Comparison of ENCODE assay signal across 1 fruit fly cellular context in the genomic region with DNA sequence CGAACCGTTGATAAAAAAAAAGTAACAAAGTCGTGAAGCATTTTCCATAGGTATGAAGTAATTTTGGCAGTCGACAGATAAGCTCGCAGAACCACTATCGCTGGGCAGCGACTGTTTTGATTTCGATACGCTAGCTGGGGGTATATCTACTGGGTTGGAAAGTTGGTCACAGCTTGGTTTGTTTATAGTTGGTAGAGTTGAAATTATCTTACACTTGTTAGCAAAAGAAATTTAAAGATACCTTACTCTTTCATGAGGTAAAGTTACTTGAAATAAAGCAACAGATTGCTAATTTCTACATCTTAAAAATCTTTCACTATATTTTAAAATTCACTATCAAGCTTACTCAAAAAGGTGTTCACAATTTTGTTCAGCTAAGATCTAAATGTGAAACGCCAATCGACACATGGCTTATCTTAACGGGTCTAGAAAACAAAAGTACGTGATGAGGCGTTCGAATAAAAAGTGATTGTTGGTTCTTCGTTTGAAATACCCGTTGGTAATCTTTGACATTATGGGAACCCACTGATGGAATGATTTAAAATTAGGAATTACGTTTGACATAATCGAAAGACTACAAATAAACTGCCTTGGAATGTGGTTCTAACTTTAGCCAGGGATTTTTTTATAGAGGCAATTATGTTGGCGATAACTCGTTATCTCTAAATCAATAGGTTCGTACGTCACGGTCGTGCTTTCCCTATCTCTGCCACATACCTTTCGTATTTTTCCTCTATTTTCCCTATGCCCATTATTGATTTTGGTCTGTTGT.
TF ChIP-seq lines count a peak whose summit lies in the region.

No protein-coding gene starts in this region.

TF ChIP-seq in whole organism, embryonic, 481 proteins besides CTCF, POLR2A, EP300 and RAD21 (continued from another document and continues in another):
- TF ChIP-seq CG11695 (GFP tag; IDR thresholded peaks at IDR 0.05; lab: Robert Waterston, UW) (no peak), ATbp (GFP tag; optimal IDR thresholded peaks at IDR 0.05; lab: Kevin White, UChicago) (no peak), dysf (GFP tag; IDR thresholded peaks at IDR 0.05; lab: Robert Waterston, UW) (peak; percentile 34; the same call in 2 of the 3 replicates), CG18619 (GFP tag; optimal IDR thresholded peaks at IDR 0.05; lab: Kevin White, UChicago) (no peak), exex (tag; optimal IDR thresholded peaks at IDR 0.05; lab: Kevin White, UChicago) (peak; percentile 91), YL-1 (GFP tag; optimal IDR thresholded peaks at IDR 0.05; lab: Kevin White, UChicago) (no peak), CG12769 (tag; optimal IDR thresholded peaks at IDR 0.05; lab: Kevin White, UChicago) (peak; percentile 10), Ssrp (tag; optimal IDR thresholded peaks at IDR 0.05; lab: Kevin White, UChicago) (no peak), Hr78 (GFP tag; optimal IDR thresholded peaks at IDR 0.05; lab: Kevin White, UChicago) (peak in 1 of 2 experiments; percentile 21), dmrt11E (tag; optimal IDR thresholded peaks at IDR 0.05; lab: Kevin White, UChicago) (no peak), Hmx (GFP tag; optimal IDR thresholded peaks at IDR 0.05; lab: Kevin White, UChicago) (no peak), CG16863 (GFP tag; optimal IDR thresholded peaks at IDR 0.05; lab: Kevin White, UChicago) (no peak), Dip3 (GFP tag; optimal IDR thresholded peaks at IDR 0.05; lab: Kevin White, UChicago) (no peak), CG18599 (GFP tag; optimal IDR thresholded peaks at IDR 0.05; lab: Kevin White, UChicago) (peak; percentile 43), hb (GFP tag; IDR thresholded peaks at IDR 0.05; lab: Robert Waterston, UW; ENCODE audit: partially characterized antibody) (no peak), eyg (GFP tag; optimal IDR thresholded peaks at IDR 0.05; lab: Kevin White, UChicago) (no peak), CG6175 (GFP tag; IDR thresholded peaks at IDR 0.05; lab: Robert Waterston, UW) (no peak), CG10274 (GFP tag; optimal IDR thresholded peaks at IDR 0.05; lab: Kevin White, UChicago) (no peak), stwl (tag; optimal IDR thresholded peaks at IDR 0.05; lab: Kevin White, UChicago) (no peak), sens-2 (GFP tag; IDR thresholded peaks at IDR 0.05; lab: Robert Waterston, UW) (peak; percentile 50; the same call in 1 of the 2 replicates), ERR (GFP tag; optimal IDR thresholded peaks at IDR 0.05; lab: Kevin White, UChicago) (no peak), sd (tag; optimal IDR thresholded peaks at IDR 0.05; lab: Kevin White, UChicago) (peak; percentile 95), Stat92E (GFP tag; optimal IDR thresholded peaks at IDR 0.05; lab: Kevin White, UChicago) (no peak), Xrp1 (GFP tag; IDR thresholded peaks at IDR 0.05; lab: Robert Waterston, UW) (no peak), Doc2 (GFP tag; IDR thresholded peaks at IDR 0.05; lab: Robert Waterston, UW) (no peak), mam (GFP tag; optimal IDR thresholded peaks at IDR 0.05; lab: Kevin White, UChicago) (peak; percentile 11), slbo (GFP tag; IDR thresholded peaks at IDR 0.05; lab: Robert Waterston, UW) (0 out of 2 replicates have a peak, but pooled peaks have one; percentile 26), CG7963 (GFP tag; IDR thresholded peaks at IDR 0.05; lab: Robert Waterston, UW; ENCODE audit: partially characterized antibody) (no peak), nerfin-1 (tag; optimal IDR thresholded peaks at IDR 0.05; lab: Kevin White, UChicago) (no peak), MTF-1 (GFP tag; optimal IDR thresholded peaks at IDR 0.05; lab: Kevin White, UChicago; ENCODE audit: borderline replicate concordance) (no peak), CG10979 (tag; optimal IDR thresholded peaks at IDR 0.05; lab: Kevin White, UChicago) (no peak), CG12391 (tag; optimal IDR thresholded peaks at IDR 0.05; lab: Kevin White, UChicago) (peak; percentile 14), CG14860 (GFP tag; IDR thresholded peaks at IDR 0.05; lab: Robert Waterston, UW; ENCODE audit: partially characterized antibody) (no peak), lilli (GFP tag; optimal IDR thresholded peaks at IDR 0.05; lab: Kevin White, UChicago) (peak; percentile 11), cad (GFP tag; optimal IDR thresholded peaks at IDR 0.05; lab: Kevin White, UChicago) (no peak), CG11093 (GFP tag; IDR thresholded peaks at IDR 0.05; lab: Robert Waterston, UW) (no peak), CG7786 (GFP tag; optimal IDR thresholded peaks at IDR 0.05; lab: Kevin White, UChicago) (peak; percentile 6), Med (GFP tag; lab: Kevin White, UChicago) (peak; percentile 82), CG12219 (GFP tag; optimal IDR thresholded peaks at IDR 0.05; lab: Kevin White, UChicago) (no peak), CG3838 (GFP tag; optimal IDR thresholded peaks at IDR 0.05; lab: Kevin White, UChicago) (no peak), Hr3 (GFP tag; optimal IDR thresholded peaks at IDR 0.05; lab: Kevin White, UChicago) (no peak), HHEX (GFP tag; optimal IDR thresholded peaks at IDR 0.05; lab: Kevin White, UChicago) (peak; percentile 31), pfk (GFP tag; optimal IDR thresholded peaks at IDR 0.05; lab: Kevin White, UChicago) (no peak), unc-4 (GFP tag; IDR thresholded peaks at IDR 0.05; lab: Robert Waterston, UW; ENCODE audit: partially characterized antibody) (no peak), CG10654 (GFP tag; optimal IDR thresholded peaks at IDR 0.05; lab: Kevin White, UChicago) (no peak), CG5953 (GFP tag; IDR thresholded peaks at IDR 0.05; lab: Robert Waterston, UW) (no peak), gro (GFP tag; optimal IDR thresholded peaks at IDR 0.05; lab: Kevin White, UChicago) (no peak), sqz (GFP tag; optimal IDR thresholded peaks at IDR 0.05; lab: Kevin White, UChicago) (no peak), row (GFP tag; IDR thresholded peaks at IDR 0.05; lab: Robert Waterston, UW) (peak; percentile 51), Pdp1 (GFP tag; optimal IDR thresholded peaks at IDR 0.05; lab: Kevin White, UChicago) (peak in 1 of 2 experiments; percentile 43), CG10267 (tag; optimal IDR thresholded peaks at IDR 0.05; lab: Kevin White, UChicago) (no peak), CG12104 (GFP tag; optimal IDR thresholded peaks at IDR 0.05; lab: Kevin White, UChicago) (no peak), CG9817 (tag; optimal IDR thresholded peaks at IDR 0.05; lab: Kevin White, UChicago) (peak; percentile 11), CG2120 (GFP tag; optimal IDR thresholded peaks at IDR 0.05; lab: Kevin White, UChicago) (no peak), shn (GFP tag; optimal IDR thresholded peaks at IDR 0.05; lab: Kevin White, UChicago) (peak; percentile 21), ase (GFP tag; IDR thresholded peaks at IDR 0.05; lab: Robert Waterston, UW) (no peak), CG13424 (tag; optimal IDR thresholded peaks at IDR 0.05; lab: Kevin White, UChicago) (peak; percentile 24), wdn (GFP tag; IDR thresholded peaks at IDR 0.05; lab: Robert Waterston, UW) (0 out of 2 replicates have a peak, but pooled peaks have one; percentile 9), CG9727 (GFP tag; optimal IDR thresholded peaks at IDR 0.05; lab: Kevin White, UChicago) (peak; percentile 0), CoRest (tag; optimal IDR thresholded peaks at IDR 0.05; lab: Kevin White, UChicago) (peak; percentile 12), CrebB (tag; optimal IDR thresholded peaks at IDR 0.05; lab: Kevin White, UChicago) (no peak), fd96Cb (tag; optimal IDR thresholded peaks at IDR 0.05; lab: Kevin White, UChicago) (no peak), grn (GFP tag; optimal IDR thresholded peaks at IDR 0.05; lab: Kevin White, UChicago) (peak; percentile 72), Sox100B (GFP tag; optimal IDR thresholded peaks at IDR 0.05; lab: Kevin White, UChicago) (peak; percentile 10), CG4404 (GFP tag; IDR thresholded peaks at IDR 0.05; lab: Robert Waterston, UW) (no peak), toy (GFP tag; IDR thresholded peaks at IDR 0.05; lab: Robert Waterston, UW) (no peak), Spps (tag; optimal IDR thresholded peaks at IDR 0.05; lab: Kevin White, UChicago) (no peak), vfl (GFP tag; optimal IDR thresholded peaks at IDR 0.05; lab: Kevin White, UChicago) (no peak), Ets65A (GFP tag; lab: Kevin White, UChicago) (no peak), CG15269 (tag; optimal IDR thresholded peaks at IDR 0.05; lab: Kevin White, UChicago) (no peak), CG14014 (GFP tag; IDR thresholded peaks at IDR 0.05; lab: Robert Waterston, UW) (0 out of 2 replicates have a peak, but pooled peaks have one; percentile 14), CG12299 (tag; optimal IDR thresholded peaks at IDR 0.05; lab: Kevin White, UChicago) (no peak), Hand (GFP tag; optimal IDR thresholded peaks at IDR 0.05; lab: Kevin White, UChicago) (peak; percentile 14), zen2 (GFP tag; IDR thresholded peaks at IDR 0.05; lab: Robert Waterston, UW; ENCODE audit: partially characterized antibody) (no peak), Ets97D (GFP tag; optimal IDR thresholded peaks at IDR 0.05; lab: Kevin White, UChicago) (no peak), CG4617 (GFP tag; optimal IDR thresholded peaks at IDR 0.05; lab: Kevin White, UChicago; ENCODE audit: borderline replicate concordance) (no peak), ems (GFP tag; optimal IDR thresholded peaks at IDR 0.05; lab: Kevin White, UChicago) (no peak), CG11723 (GFP tag; optimal IDR thresholded peaks at IDR 0.05; lab: Kevin White, UChicago) (no peak), CG3407 (GFP tag; optimal IDR thresholded peaks at IDR 0.05; lab: Kevin White, UChicago) (no peak), Meics (GFP tag; optimal IDR thresholded peaks at IDR 0.05; lab: Kevin White, UChicago) (peak; percentile 40), dati (GFP tag; IDR thresholded peaks at IDR 0.05; lab: Robert Waterston, UW) (no peak), Asciz (GFP tag; optimal IDR thresholded peaks at IDR 0.05; lab: Kevin White, UChicago) (no peak), CG8089 (GFP tag; optimal IDR thresholded peaks at IDR 0.05; lab: Kevin White, UChicago) (no peak), CG2129 (GFP tag; IDR thresholded peaks at IDR 0.05; lab: Robert Waterston, UW; ENCODE audit: partially characterized antibody) (no peak), gsb-n (tag; optimal IDR thresholded peaks at IDR 0.05; lab: Kevin White, UChicago) (no peak), mirr (GFP tag; optimal IDR thresholded peaks at IDR 0.05; lab: Kevin White, UChicago) (no peak), BtbVII (GFP tag; optimal IDR thresholded peaks at IDR 0.05; lab: Kevin White, UChicago) (no peak), CG6813 (GFP tag; optimal IDR thresholded peaks at IDR 0.05; lab: Kevin White, UChicago) (no peak), danr (GFP tag; IDR thresholded peaks at IDR 0.05; lab: Robert Waterston, UW) (no peak), abd-A (tag; optimal IDR thresholded peaks at IDR 0.05; lab: Kevin White, UChicago) (no peak), HLH54F (GFP tag; optimal IDR thresholded peaks at IDR 0.05; lab: Kevin White, UChicago) (no peak), NC2β (GFP tag; optimal IDR thresholded peaks at IDR 0.05; lab: Kevin White, UChicago) (no peak), CG6683 (GFP tag; optimal IDR thresholded peaks at IDR 0.05; lab: Kevin White, UChicago) (no peak), bsh (GFP tag; optimal IDR thresholded peaks at IDR 0.05; lab: Kevin White, UChicago) (no peak), CG10209 (GFP tag; optimal IDR thresholded peaks at IDR 0.05; lab: Kevin White, UChicago) (peak; percentile 26), da (GFP tag; optimal IDR thresholded peaks at IDR 0.05; lab: Kevin White, UChicago) (no peak), Chrac-16 (GFP tag; optimal IDR thresholded peaks at IDR 0.05; lab: Kevin White, UChicago) (no peak), Bgb (GFP tag; IDR thresholded peaks at IDR 0.05; lab: Robert Waterston, UW; ENCODE audit: partially characterized antibody) (no peak), Fer1 (GFP tag; optimal IDR thresholded peaks at IDR 0.05; lab: Kevin White, UChicago) (no peak), nom (GFP tag; optimal IDR thresholded peaks at IDR 0.05; lab: Kevin White, UChicago) (no peak), CG2678 (tag; optimal IDR thresholded peaks at IDR 0.05; lab: Kevin White, UChicago) (peak; percentile 50), B-H2 (GFP tag; optimal IDR thresholded peaks at IDR 0.05; lab: Kevin White, UChicago) (no peak), Dbx (GFP tag; IDR thresholded peaks at IDR 0.05; lab: Robert Waterston, UW) (0 out of 3 replicates have a peak, but pooled peaks have one; percentile 28), gfzf (GFP tag; optimal IDR thresholded peaks at IDR 0.05; lab: Kevin White, UChicago) (no peak), Ptx1 (GFP tag; IDR thresholded peaks at IDR 0.05; lab: Robert Waterston, UW) (no peak), Lim3 (GFP tag; IDR thresholded peaks at IDR 0.05; lab: Robert Waterston, UW) (no peak), odd (GFP tag; optimal IDR thresholded peaks at IDR 0.05; lab: Kevin White, UChicago) (peak; percentile 3), sug (tag; optimal IDR thresholded peaks at IDR 0.05; lab: Kevin White, UChicago) (peak; percentile 63), Rx (GFP tag; IDR thresholded peaks at IDR 0.05; lab: Robert Waterston, UW) (no peak), salm (tag; optimal IDR thresholded peaks at IDR 0.05; lab: Kevin White, UChicago) (no peak), tap (tag; optimal IDR thresholded peaks at IDR 0.05; lab: Kevin White, UChicago) (no peak), gcm2 (GFP tag; optimal IDR thresholded peaks at IDR 0.05; lab: Kevin White, UChicago) (no peak), CG1602 (GFP tag; optimal IDR thresholded peaks at IDR 0.05; lab: Kevin White, UChicago) (no peak), chif (GFP tag; optimal IDR thresholded peaks at IDR 0.05; lab: Kevin White, UChicago) (no peak), gsb (GFP tag; IDR thresholded peaks at IDR 0.05; lab: Robert Waterston, UW) (no peak), CG17359 (tag; optimal IDR thresholded peaks at IDR 0.05; lab: Kevin White, UChicago) (peak; percentile 31), CG33213 (GFP tag; optimal IDR thresholded peaks at IDR 0.05; lab: Kevin White, UChicago) (no peak), CG30403 (GFP tag; optimal IDR thresholded peaks at IDR 0.05; lab: Kevin White, UChicago) (peak; percentile 15), CG1647 (GFP tag; optimal IDR thresholded peaks at IDR 0.05; lab: Kevin White, UChicago) (no peak), emc (GFP tag; optimal IDR thresholded peaks at IDR 0.05; lab: Kevin White, UChicago) (no peak), Nf-YB (GFP tag; optimal IDR thresholded peaks at IDR 0.05; lab: Kevin White, UChicago) (no peak), ken (GFP tag; IDR thresholded peaks at IDR 0.05; lab: Robert Waterston, UW) (0 out of 3 replicates have a peak, but pooled peaks have one; percentile 38), Vsx1 (GFP tag; optimal IDR thresholded peaks at IDR 0.05; lab: Kevin White, UChicago) (peak; percentile 62), en (GFP tag; optimal IDR thresholded peaks at IDR 0.05; lab: Kevin White, UChicago) (no peak), sob (GFP tag; IDR thresholded peaks at IDR 0.05; lab: Robert Waterston, UW) (0 out of 2 replicates have a peak, but pooled peaks have one; percentile 9)
